Worm (Caenorhabditis elegans): ENCODE results near the gene C17B7.9.

Gene C17B7.9

DNA sequence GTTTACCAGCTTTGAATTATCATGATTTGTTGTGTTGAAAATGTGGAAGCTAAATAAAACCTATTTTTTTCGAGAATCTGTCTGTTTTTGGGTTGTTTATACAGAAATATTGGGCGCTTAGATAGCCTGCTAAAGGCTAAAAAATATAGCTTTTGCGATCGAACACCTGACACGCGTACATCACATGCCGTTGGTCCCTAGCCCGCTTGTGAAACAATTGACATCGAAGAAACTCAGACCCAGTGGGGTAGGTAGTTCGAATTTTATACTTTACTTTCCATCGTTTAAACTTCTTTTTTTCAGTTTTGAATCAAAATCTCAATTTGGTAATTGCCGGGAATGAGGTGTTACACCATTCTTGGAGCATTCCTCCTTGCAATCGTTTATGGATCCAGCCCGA is 7.1 kb upstream of the C17B7.9 start, which contains the start of gene C17B7.4:
Gene C17B7.4, plus strand, starts transcription at position 301 of the 400 bp plus-strand sequence.
- TF ChIP-seq hmg-1.1 (GFP tag; IDR thresholded peaks at IDR 0.05) (no peak), lsy-2 (tag; optimal IDR thresholded peaks at IDR 0.05) (no peak), lin-13 (GFP tag; optimal IDR thresholded peaks at IDR 0.05) (no peak), fos-1 (tag; optimal IDR thresholded peaks at IDR 0.05) (no peak), zfp-2 (tag; optimal IDR thresholded peaks at IDR 0.05) (no peak), ceh-82 (tag; optimal IDR thresholded peaks at IDR 0.05) (no peak)

DNA sequence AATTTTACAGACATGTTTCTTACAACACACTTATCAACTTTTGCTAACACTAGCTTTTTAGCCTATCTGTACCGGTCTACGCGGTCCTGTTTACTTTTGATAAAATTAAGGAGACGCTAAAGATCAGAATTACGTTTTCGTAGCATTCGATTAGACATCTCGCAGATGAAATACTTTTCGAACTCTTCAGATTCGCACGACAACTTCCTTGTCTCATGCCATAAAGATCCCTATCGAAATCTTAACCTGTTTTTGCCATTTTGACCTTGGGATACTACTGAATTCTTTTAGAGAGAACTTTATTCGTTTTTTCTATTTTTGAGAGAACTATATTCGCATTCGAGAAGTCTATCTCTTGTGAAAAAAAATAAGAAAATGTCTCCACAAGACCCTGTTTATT is 1.4 kb upstream of the C17B7.9 start, which contains the start of gene C17B7.5:
Gene C17B7.5, plus strand, starts transcription at position 301 of the 400 bp plus-strand sequence.
- TF ChIP-seq nhr-42 (GFP tag; IDR thresholded peaks at IDR 0.05), result no peak
- TF ChIP-seq ctbp-1 (GFP tag; IDR thresholded peaks at IDR 0.05), result no peak
- TF ChIP-seq T20F7.1 (GFP tag; optimal IDR thresholded peaks at IDR 0.05), result no peak
- TF ChIP-seq Y48G9A.11 (GFP tag; IDR thresholded peaks at IDR 0.05), result no peak
- TF ChIP-seq attf-4 (tag; optimal IDR thresholded peaks at IDR 0.05), result no peak
- no peak for TF ChIP-seq nhr-6 (tag; optimal IDR thresholded peaks at IDR 0.05)
- TF ChIP-seq mdl-1 (tag; optimal IDR thresholded peaks at IDR 0.05), result no peak
- no peak for TF ChIP-seq daf-19 (GFP tag; conservative IDR thresholded peaks at IDR 0.05)
- no peak for TF ChIP-seq lin-29 (GFP tag; IDR thresholded peaks at IDR 0.05)
- no peak for TF ChIP-seq F37D6.2 (tag; optimal IDR thresholded peaks at IDR 0.05)

ce11 chrV:3324178-3324577 is 7.7 kb downstream of the C17B7.9 start, which contains the start of gene C17B7.8:
Gene C17B7.8 (minus strand): TSS chrV:3324278.
- TF ChIP-seq pqm-1 (tag; optimal IDR thresholded peaks at IDR 0.05) (no peak), fos-1 (tag; optimal IDR thresholded peaks at IDR 0.05) (no peak), nhr-11 (tag; optimal IDR thresholded peaks at IDR 0.05) (no peak), aha-1 (tag) (peak; percentile 31), ztf-7 (tag; optimal IDR thresholded peaks at IDR 0.05) (no peak), zip-2 (tag; optimal IDR thresholded peaks at IDR 0.05) (no peak), F49E8.2 (tag; optimal IDR thresholded peaks at IDR 0.05; ENCODE audit: borderline replicate concordance) (no peak)

DNA sequence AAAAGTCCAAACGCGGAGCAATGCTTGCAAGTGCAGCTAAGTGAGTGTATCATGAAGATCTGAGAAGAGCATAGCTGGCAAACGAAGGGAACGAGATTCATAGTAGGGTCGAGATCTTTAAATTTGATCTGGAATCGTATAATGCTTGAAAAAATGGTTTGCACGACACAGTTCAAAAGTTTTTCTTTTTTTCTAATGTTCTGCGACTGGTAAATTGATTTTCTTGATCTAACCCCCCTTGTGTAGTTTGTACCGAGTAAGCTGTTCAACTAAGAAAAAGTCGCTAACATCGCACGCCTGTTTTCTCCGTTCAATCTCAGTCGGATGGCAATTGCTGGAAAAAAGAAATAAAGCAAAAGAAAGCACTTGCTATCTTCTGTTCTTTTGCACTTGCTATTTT is 11.5 kb downstream of the C17B7.9 start, which contains the start of gene C17B7.14:
Gene C17B7.14, minus strand, starts transcription at position 101 of the 400 bp plus-strand sequence.
- TF ChIP-seq nhr-6 (tag; optimal IDR thresholded peaks at IDR 0.05) (no peak), F49E8.2 (tag; optimal IDR thresholded peaks at IDR 0.05; ENCODE audit: borderline replicate concordance) (no peak), cey-2 (tag; optimal IDR thresholded peaks at IDR 0.05; ENCODE audit: borderline replicate concordance, insufficient read depth) (no peak), dmd-8 (GFP tag; IDR thresholded peaks at IDR 0.05) (no peak), unc-62 (GFP tag; optimal IDR thresholded peaks at IDR 0.05 in 1 of 2) (no peak), unc-62 (tag; optimal IDR thresholded peaks at IDR 0.05) (no peak), Y5F2A.4 (GFP tag; optimal IDR thresholded peaks at IDR 0.05) (no peak), mdl-1 (tag; optimal IDR thresholded peaks at IDR 0.05) (no peak), R02D3.7 (tag; optimal IDR thresholded peaks at IDR 0.05) (no peak), zag-1 (tag; optimal IDR thresholded peaks at IDR 0.05) (no peak), pha-4 (GFP tag; IDR thresholded peaks at IDR 0.05) (no peak), pha-4 (tag; optimal IDR thresholded peaks at IDR 0.05) (no peak), ztf-11 (tag; optimal IDR thresholded peaks at IDR 0.05) (no peak), nhr-25 (tag; optimal IDR thresholded peaks at IDR 0.05; ENCODE audit: borderline replicate concordance, insufficient read depth) (no peak), dmd-6 (GFP tag; IDR thresholded peaks at IDR 0.05) (no peak), arid-1 (GFP tag; conservative IDR thresholded peaks at IDR 0.05) (no peak), nhr-28 (tag; optimal IDR thresholded peaks at IDR 0.05) (no peak), lin-29 (GFP tag; IDR thresholded peaks at IDR 0.05) (no peak), daf-12 (tag; optimal IDR thresholded peaks at IDR 0.05) (no peak), nhr-111 (GFP tag; optimal IDR thresholded peaks at IDR 0.05) (no peak), snpc-1.2 (GFP tag; IDR thresholded peaks at IDR 0.05) (no peak)

Data from whole organism, L4 larva.